Worm (Caenorhabditis elegans) whole organism, L2 larva: Measurements from ENCODE around the gene ubc-21.

Source experiments
- C34F6.9 ChIP-seq: fragments of 150-350 bp; optimal IDR thresholded peaks from 2 replicates; lab custom pipeline; 2014; ENCODE audit warnings: missing biosample characterization, missing genetic modification characterization
- F13H6.1 ChIP-seq: sonication (generic microtip); optimal IDR thresholded peaks from 2 replicates; lab custom pipeline; 2016; ENCODE audit warnings: missing genetic modification characterization, missing compliant biosample characterization
- R02D3.7 ChIP-seq: fragments of 150-350 bp; optimal IDR thresholded peaks from 2 replicates; lab custom pipeline; 2014; ENCODE audit warnings: missing biosample characterization, missing genetic modification characterization
- Y55F3AM.14 ChIP-seq: fragments of 200-800 bp; sonication (Bioruptor generic); optimal IDR thresholded peaks from 2 replicates; lab custom pipeline; 2018; ENCODE audit warnings: mild to moderate bottlenecking, missing genetic modification characterization, missing compliant biosample characterization
- ZK546.5 ChIP-seq: sonication (generic microtip); optimal IDR thresholded peaks from 2 replicates; lab custom pipeline; 2017; ENCODE audit warnings: missing biosample characterization, missing genetic modification characterization
- alr-1 ChIP-seq: fragments of 150-350 bp; optimal IDR thresholded peaks from 2 replicates; lab custom pipeline; 2014; ENCODE audit warnings: missing biosample characterization, missing genetic modification characterization
- aly-2 ChIP-seq: fragments of 150-350 bp; optimal IDR thresholded peaks from 2 replicates; lab custom pipeline; 2014; ENCODE audit warnings: missing biosample characterization, missing genetic modification characterization
- ceh-82 ChIP-seq: fragments of 150-350 bp; optimal IDR thresholded peaks from 2 replicates; lab custom pipeline; 2014; ENCODE audit warnings: missing biosample characterization, missing genetic modification characterization
- crh-2 ChIP-seq: sonication (generic microtip); optimal IDR thresholded peaks from 2 replicates; lab custom pipeline; 2017; ENCODE audit warnings: missing biosample characterization, missing genetic modification characterization
- elt-1 ChIP-seq: fragments of 150-350 bp; optimal IDR thresholded peaks from 2 replicates; lab custom pipeline; 2014; ENCODE audit warnings: missing biosample characterization, missing genetic modification characterization
- fos-1 ChIP-seq: fragments of 150-350 bp; optimal IDR thresholded peaks from 2 replicates; lab custom pipeline; 2014; ENCODE audit warnings: missing biosample characterization, missing genetic modification characterization
- gmeb-1 ChIP-seq: fragments of 150-350 bp; optimal IDR thresholded peaks from 2 replicates; lab custom pipeline; 2014; ENCODE audit warnings: missing biosample characterization, missing genetic modification characterization
- lin-11 ChIP-seq: fragments of 150-350 bp; sonication (generic microtip); optimal IDR thresholded peaks from 2 replicates; lab custom pipeline; 2014; ENCODE audit warnings: missing biosample characterization, missing genetic modification characterization, inconsistent platforms, mixed read lengths
- lin-13 ChIP-seq: fragments of 150-350 bp; optimal IDR thresholded peaks from 2 replicates; lab custom pipeline; 2014; ENCODE audit warnings: missing biosample characterization, missing genetic modification reagents, missing genetic modification characterization
- lin-39 ChIP-seq: fragments of 150-350 bp; optimal IDR thresholded peaks from 2 replicates; lab custom pipeline; 2014; ENCODE audit warnings: missing biosample characterization, missing genetic modification reagents, missing genetic modification characterization
- mdl-1 ChIP-seq, 2 experiments: fragments of 150-350 bp in 1 of 2; sonication (generic microtip) in 1 of 2; optimal IDR thresholded peaks; 2 replicates each; lab custom pipeline; 2017; ENCODE audit warnings: missing biosample characterization in 2 of 2, missing genetic modification characterization in 2 of 2
- nhr-10 ChIP-seq: sonication (generic microtip); optimal IDR thresholded peaks from 2 replicates; lab custom pipeline; 2017; ENCODE audit warnings: missing biosample characterization, missing genetic modification characterization
- nhr-11 ChIP-seq: fragments of 150-350 bp; optimal IDR thresholded peaks from 2 replicates; lab custom pipeline; 2014; ENCODE audit warnings: missing biosample characterization, missing genetic modification characterization
- nhr-12 ChIP-seq: fragments of 150-350 bp; optimal IDR thresholded peaks from 2 replicates; lab custom pipeline; 2014; ENCODE audit warnings: missing biosample characterization, missing genetic modification characterization
- nhr-129 ChIP-seq: fragments of 150-350 bp; optimal IDR thresholded peaks from 2 replicates; lab custom pipeline; 2014; ENCODE audit warnings: missing biosample characterization, missing genetic modification characterization
- nhr-21 ChIP-seq: fragments of 150-350 bp; optimal IDR thresholded peaks from 2 replicates; lab custom pipeline; 2014; ENCODE audit warnings: missing biosample characterization, missing genetic modification characterization
- nhr-237 ChIP-seq: fragments of 150-350 bp; optimal IDR thresholded peaks from 2 replicates; lab custom pipeline; 2014; ENCODE audit warnings: missing biosample characterization, missing genetic modification characterization
- nhr-25 ChIP-seq: fragments of 150-350 bp; sonication (generic microtip); optimal IDR thresholded peaks from 3 replicates; lab custom pipeline; 2014; ENCODE audit warnings: missing biosample characterization, missing genetic modification characterization
- nhr-77 ChIP-seq: fragments of 150-350 bp; optimal IDR thresholded peaks from 2 replicates; lab custom pipeline; 2014; ENCODE audit warnings: missing biosample characterization, missing genetic modification characterization
- skn-1 ChIP-seq: sonication (generic microtip); optimal IDR thresholded peaks from 2 replicates; lab custom pipeline; 2017; ENCODE audit warnings: missing biosample characterization, missing genetic modification characterization
- sma-3 ChIP-seq: sonication (generic microtip); optimal IDR thresholded peaks from 2 replicates; lab custom pipeline; 2016; ENCODE audit warnings: missing genetic modification reagents, missing genetic modification characterization, missing compliant biosample characterization
- sma-9 ChIP-seq, 2 experiments: fragments of 150-350 bp in 1 of 2; sonication (generic microtip) in 1 of 2; optimal IDR thresholded peaks; 2 replicates each; lab custom pipeline; 2014 to 2016; ENCODE audit warnings: missing genetic modification characterization in 2 of 2, mild to moderate bottlenecking in 1 of 2, missing biosample characterization in 1 of 2, missing compliant biosample characterization in 1 of 2, missing genetic modification reagents in 1 of 2, moderate library complexity in 1 of 2
- snpc-4 ChIP-seq: fragments of 150-350 bp; optimal IDR thresholded peaks from 2 replicates; lab custom pipeline; 2014; ENCODE audit warnings: missing biosample characterization, missing genetic modification characterization
- unc-39 ChIP-seq: fragments of 150-350 bp; optimal IDR thresholded peaks from 2 replicates; lab custom pipeline; 2014; ENCODE audit warnings: missing biosample characterization, missing genetic modification characterization
- unc-55 ChIP-seq: fragments of 150-350 bp; sonication (generic microtip); optimal IDR thresholded peaks from 3 replicates; lab custom pipeline; 2014; ENCODE audit warnings: missing biosample characterization, missing genetic modification reagents, missing genetic modification characterization
- unc-62 ChIP-seq: fragments of 150-350 bp; optimal IDR thresholded peaks from 2 replicates; lab custom pipeline; 2014; ENCODE audit warnings: missing biosample characterization, missing genetic modification reagents, missing genetic modification characterization
- zag-1 ChIP-seq: fragments of 150-350 bp; optimal IDR thresholded peaks from 2 replicates; lab custom pipeline; 2014; ENCODE audit warnings: missing biosample characterization, missing genetic modification characterization
- ztf-1 ChIP-seq: fragments of 200-800 bp; sonication (Bioruptor generic); conservative IDR thresholded peaks from 2 replicates; pipeline ENCODE4 v1.3.6; 2022; ENCODE audit warnings: missing genetic modification characterization, missing compliant biosample characterization
- ztf-4 ChIP-seq: fragments of 150-350 bp; optimal IDR thresholded peaks from 2 replicates; lab custom pipeline; 2014; ENCODE audit warnings: missing biosample characterization, missing genetic modification characterization

Gene ubc-21

DNA sequence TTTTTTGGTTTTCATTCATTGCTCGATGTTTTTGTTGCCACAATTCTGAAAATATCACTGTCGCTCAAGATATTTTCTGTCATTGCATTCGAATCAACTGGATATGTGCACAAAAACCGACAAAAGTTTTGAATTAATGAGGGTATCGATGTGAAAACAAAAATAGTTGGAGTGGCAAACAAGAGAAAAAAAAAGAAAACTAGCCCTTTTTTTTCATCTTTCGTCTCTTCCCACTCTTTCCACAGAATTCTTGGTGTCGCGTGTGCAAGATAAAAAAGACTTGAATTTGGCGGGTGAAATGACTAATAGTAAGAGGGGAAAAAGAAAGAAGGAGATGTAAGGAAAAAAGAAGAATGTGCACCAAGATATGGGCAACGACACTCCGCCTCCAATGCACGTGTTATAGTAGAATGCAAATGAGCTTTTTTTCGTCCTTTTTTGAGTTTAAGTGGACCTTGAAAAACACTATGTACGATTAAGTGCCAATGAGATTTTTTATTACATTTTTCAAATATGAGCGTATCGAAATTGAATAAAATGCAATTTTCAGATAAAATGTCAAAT, at the start of gene ubc-21, which contains the start of gene ubc-22:
TSS of gene ubc-21 (plus strand) at position 514 of the 564 bp plus-strand sequence.
TSS of gene ubc-22 (minus strand) at position 51 of the 564 bp plus-strand sequence.
- TF ChIP-seq nhr-129 (tag; lab: Kevin White, UChicago) = peak; percentile 14
- TF ChIP-seq skn-1 (tag; lab: Kevin White, UChicago) = no peak
- TF ChIP-seq zag-1 = peak; percentile 5
- TF ChIP-seq C34F6.9 (tag; lab: Kevin White, UChicago) = peak; percentile 47
- TF ChIP-seq unc-55 (GFP tag; lab: Kevin White, UChicago) = peak; percentile 67
- peak in 1 of 2 experiments; percentile 72 for TF ChIP-seq mdl-1 (tag; optimal IDR thresholded peaks at IDR 0.05; lab: Kevin White, UChicago)
- TF ChIP-seq nhr-21 (tag; lab: Kevin White, UChicago) = no peak

DNA sequence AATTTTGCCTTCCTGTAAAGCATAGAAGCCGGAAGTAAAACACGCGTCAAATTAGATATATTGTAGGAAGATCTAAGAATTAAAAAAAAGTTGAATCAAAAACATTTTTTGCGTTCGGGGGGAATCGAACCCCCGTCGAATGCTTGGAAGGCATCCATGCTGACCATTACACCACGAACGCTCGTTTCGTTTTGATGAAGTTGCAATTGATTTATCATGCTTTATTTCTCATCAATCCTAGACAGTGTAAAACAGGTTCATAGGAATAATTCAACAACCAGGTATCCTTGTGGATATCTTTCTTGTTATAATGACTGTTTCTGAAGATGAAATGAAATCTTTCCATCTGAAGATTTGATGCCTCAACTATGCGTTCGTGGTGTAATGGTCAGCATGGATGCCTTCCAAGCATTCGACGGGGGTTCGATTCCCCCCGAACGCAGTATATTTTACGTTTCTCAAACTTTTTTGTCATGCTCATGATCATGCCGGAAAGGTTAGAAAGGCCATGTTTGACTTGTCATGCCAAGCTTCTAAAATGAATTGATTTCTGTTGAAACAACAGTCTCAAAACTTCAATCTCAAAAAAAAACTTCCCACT, 49.5 kb upstream of the ubc-21 start:
- no peak for TF ChIP-seq fos-1
- peak; percentile 14 for TF ChIP-seq sma-3
- TF ChIP-seq alr-1 (tag; lab: Kevin White, UChicago) = no peak
- peak; percentile 62 for TF ChIP-seq nhr-21 (tag; lab: Kevin White, UChicago)
- no peak for TF ChIP-seq snpc-4 (tag; lab: Kevin White, UChicago)
- TF ChIP-seq lin-39 (tag; lab: Kevin White, UChicago) = no peak
- no peak for TF ChIP-seq ztf-1 (GFP tag; lab: Robert Waterston, UW)
- no peak for TF ChIP-seq nhr-25 (tag; lab: Kevin White, UChicago)
- no peak for TF ChIP-seq ZK546.5 (tag; lab: Kevin White, UChicago)
- TF ChIP-seq skn-1 (tag; lab: Kevin White, UChicago) = no peak
- no peak for TF ChIP-seq Y55F3AM.14 (GFP tag; lab: Kevin White, UChicago)
- no peak for TF ChIP-seq elt-1 (tag; lab: Kevin White, UChicago)

DNA sequence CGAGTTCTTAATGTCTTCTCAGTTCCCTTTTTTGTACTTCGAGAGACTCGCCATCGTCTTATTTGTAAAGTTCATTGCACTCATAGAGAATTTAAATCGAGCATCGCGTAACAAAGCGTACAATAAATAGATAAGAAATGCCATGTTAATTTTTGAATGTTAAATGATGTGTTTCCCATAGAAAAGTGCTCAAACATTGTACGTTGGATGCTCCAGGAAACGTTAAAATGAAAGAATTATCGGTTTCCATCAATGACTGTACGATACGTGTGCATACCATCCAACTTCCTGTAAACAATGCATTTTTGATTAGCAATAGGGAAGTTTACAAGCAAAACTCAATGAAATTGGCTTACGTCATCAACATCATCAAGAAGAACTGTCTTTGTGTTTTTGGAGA, 48.8 kb upstream of the ubc-21 start:
- TF ChIP-seq gmeb-1 (peak; percentile 3), sma-9 (GFP tag; optimal IDR thresholded peaks at IDR 0.05; lab: Kevin White, UChicago) (peak; percentile 23), sma-9 (tag; optimal IDR thresholded peaks at IDR 0.05; lab: Kevin White, UChicago) (no peak), fos-1 (peak; percentile 92), crh-2 (tag; lab: Kevin White, UChicago) (peak; percentile 68), nhr-12 (tag; lab: Kevin White, UChicago) (no peak)

ce11 chrX:8824437-8824836, 45.0 kb upstream of the ubc-21 start, which contains the start of gene ifd-1:
ifd-1 (minus strand) TSS chrX:8824448.
- TF ChIP-seq F13H6.1 (tag; lab: Kevin White, UChicago) (peak; percentile 14), unc-39 (tag; lab: Kevin White, UChicago) (no peak), nhr-11 (tag; lab: Kevin White, UChicago) (no peak), ztf-1 (GFP tag; lab: Robert Waterston, UW) (no peak), ztf-4 (no peak), nhr-10 (tag; lab: Kevin White, UChicago) (no peak), unc-62 (GFP tag; lab: Kevin White, UChicago) (no peak), ZK546.5 (tag; lab: Kevin White, UChicago) (no peak), snpc-4 (tag; lab: Kevin White, UChicago) (no peak), ceh-82 (tag; lab: Kevin White, UChicago) (no peak), unc-55 (GFP tag; lab: Kevin White, UChicago) (no peak), lin-13 (GFP tag; lab: Kevin White, UChicago) (no peak), fos-1 (peak; percentile 96), nhr-12 (tag; lab: Kevin White, UChicago) (no peak), nhr-21 (tag; lab: Kevin White, UChicago) (no peak), sma-9 (GFP tag; optimal IDR thresholded peaks at IDR 0.05; lab: Kevin White, UChicago) (peak; percentile 61), sma-9 (tag; optimal IDR thresholded peaks at IDR 0.05; lab: Kevin White, UChicago) (no peak), nhr-129 (tag; lab: Kevin White, UChicago) (peak; percentile 8), elt-1 (tag; lab: Kevin White, UChicago) (no peak), nhr-25 (tag; lab: Kevin White, UChicago) (no peak), crh-2 (tag; lab: Kevin White, UChicago) (peak; percentile 54), gmeb-1 (no peak), R02D3.7 (tag; lab: Kevin White, UChicago) (no peak), zag-1 (no peak), nhr-77 (tag; lab: Kevin White, UChicago) (no peak), mdl-1 (tag; optimal IDR thresholded peaks at IDR 0.05; lab: Kevin White, UChicago) (no peak), aly-2 (no peak), lin-39 (tag; lab: Kevin White, UChicago) (no peak), nhr-237 (tag; lab: Kevin White, UChicago) (no peak), lin-11 (tag; lab: Kevin White, UChicago) (no peak)
